Worm (Caenorhabditis elegans) whole organism, late embryonic: ENCODE results near the gene C07A12.18.

Source experiments
- ama-1 ChIP-seq: fragments of 150-350 bp; optimal IDR thresholded peaks from 2 replicates; lab custom pipeline; 2014
- che-1 ChIP-seq: sonication (generic microtip); optimal IDR thresholded peaks from 2 replicates; lab custom pipeline; 2016; ENCODE audit warnings: mild to moderate bottlenecking, missing genetic modification characterization, missing compliant biosample characterization
- hlh-15 ChIP-seq: sonication (generic microtip); optimal IDR thresholded peaks from 2 replicates; lab custom pipeline; 2016; ENCODE audit warnings: missing genetic modification characterization, missing compliant biosample characterization
- hlh-8 ChIP-seq: sonication (generic microtip); optimal IDR thresholded peaks from 2 replicates; lab custom pipeline; 2016; ENCODE audit warnings: missing genotype, missing genetic modification characterization, missing compliant biosample characterization
- ttx-3 ChIP-seq: sonication (generic microtip); optimal IDR thresholded peaks from 2 replicates; lab custom pipeline; 2016; ENCODE audit warnings: missing genetic modification reagents, missing genetic modification characterization, missing compliant biosample characterization
- unc-86 ChIP-seq: sonication (generic microtip); optimal IDR thresholded peaks from 2 replicates; lab custom pipeline; 2016; ENCODE audit warnings: missing genetic modification characterization, missing compliant biosample characterization

DNA sequence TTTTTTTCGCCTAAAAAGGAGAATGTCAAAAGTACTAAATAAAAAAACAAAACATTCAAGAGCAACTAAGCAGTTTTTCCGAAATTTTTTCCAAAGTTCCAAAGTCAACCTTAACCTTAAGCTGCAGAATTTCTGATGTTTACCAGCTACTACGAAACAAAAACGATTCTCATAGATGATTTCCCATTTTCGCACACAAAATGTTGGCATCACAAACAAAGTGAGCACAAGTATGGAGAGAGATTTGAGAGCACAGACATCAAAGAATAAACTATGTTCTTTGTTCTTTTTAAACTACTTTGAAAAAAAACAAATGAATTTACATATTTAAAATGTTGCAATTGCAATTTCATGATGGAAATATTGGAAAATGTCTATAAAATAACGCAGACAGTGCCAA is 26.4 kb downstream of the C07A12.18 start:
- TF ChIP-seq hlh-8 (tag; lab: Kevin White, UChicago): no peak
- no peak for TF ChIP-seq unc-86
- no peak for TF ChIP-seq ttx-3 (tag; lab: Kevin White, UChicago)
- TF ChIP-seq hlh-15 (tag; lab: Kevin White, UChicago): no peak
- TF ChIP-seq ama-1 (lab: Kevin White, UChicago): no peak
- no peak for TF ChIP-seq che-1 (tag; lab: Kevin White, UChicago)
